Worm (Caenorhabditis elegans) whole organism, L4 larva: ENCODE results near the gene F53G2.13.

ENCODE experiments used
- R02D3.7 ChIP-seq: fragments of 150-350 bp; sonication (generic microtip); optimal IDR thresholded peaks from 3 replicates; lab custom pipeline; 2014; ENCODE audit warnings: missing biosample characterization, missing genetic modification characterization
- aha-1 ChIP-seq: fragments of 150-350 bp; peaks from one replicate; lab custom pipeline; 2014; ENCODE audit warnings: missing biosample characterization, missing genetic modification characterization
- ceh-82 ChIP-seq: sonication (generic microtip); optimal IDR thresholded peaks from 2 replicates; lab custom pipeline; 2017; ENCODE audit warnings: missing biosample characterization, missing genetic modification characterization
- hmg-1.1 ChIP-seq: fragments of 200-800 bp; sonication (Bioruptor generic); IDR thresholded peaks from 2 replicates; pipeline ENCODE4 v1.3.6; 2022; ENCODE audit warnings: missing genetic modification reagents, missing genetic modification characterization, missing compliant biosample characterization
- mdl-1 ChIP-seq, 2 experiments: fragments of 150-350 bp in 1 of 2; sonication (generic microtip) in 1 of 2; optimal IDR thresholded peaks; 2 replicates each; lab custom pipeline; 2014 to 2017; ENCODE audit warnings: missing biosample characterization in 2 of 2, missing genetic modification characterization in 2 of 2
- nhr-237 ChIP-seq: sonication (generic microtip); optimal IDR thresholded peaks from 2 replicates; lab custom pipeline; 2017; ENCODE audit warnings: missing biosample characterization, missing genetic modification characterization
- skn-1 ChIP-seq: fragments of 150-350 bp; optimal IDR thresholded peaks from 2 replicates; lab custom pipeline; 2014; ENCODE audit warnings: missing biosample characterization, missing genetic modification characterization

DNA sequence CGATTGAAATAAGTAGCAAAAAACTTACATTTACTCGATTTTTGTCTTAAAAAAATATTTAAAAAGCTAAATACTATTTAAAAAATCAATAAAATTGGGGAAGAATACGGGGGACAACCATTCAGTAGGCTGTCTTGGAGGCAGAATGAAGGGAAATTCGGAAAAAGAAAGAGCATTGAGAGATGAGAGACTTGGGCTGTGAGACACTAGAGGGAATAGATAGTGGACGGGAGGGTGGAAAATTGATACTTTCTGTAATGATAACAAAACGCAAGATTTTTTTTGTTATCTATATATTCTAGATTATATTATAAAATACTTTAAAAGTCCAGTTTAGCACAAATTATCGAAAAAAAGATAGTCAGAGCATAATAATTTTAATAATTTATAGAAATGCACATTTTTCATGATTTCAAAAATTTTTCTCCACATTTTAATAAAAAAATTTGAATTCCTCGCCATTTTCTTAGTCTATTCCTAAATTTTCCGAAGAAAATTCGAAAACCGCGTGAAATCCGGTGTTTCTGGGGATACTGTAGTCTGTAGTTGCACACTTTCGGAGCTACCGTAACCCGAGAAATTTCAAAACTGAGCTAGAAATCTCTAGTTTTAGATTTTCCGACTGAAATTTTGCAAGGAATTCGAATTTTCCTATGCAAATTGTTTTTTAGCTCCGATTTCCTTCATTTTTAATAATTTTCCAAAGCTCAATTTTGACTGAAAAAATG lies 20.3 kb downstream of the F53G2.13 start:
- no peak for TF ChIP-seq skn-1 (tag; lab: Kevin White, UChicago)
- no peak for TF ChIP-seq aha-1 (tag; lab: Kevin White, UChicago)
- no peak for TF ChIP-seq ceh-82 (tag; lab: Kevin White, UChicago)
- no peak for TF ChIP-seq R02D3.7 (tag; lab: Kevin White, UChicago)
- no peak for TF ChIP-seq nhr-237
- no peak for TF ChIP-seq hmg-1.1
- no peak for TF ChIP-seq mdl-1 (tag; optimal IDR thresholded peaks at IDR 0.05; lab: Kevin White, UChicago)
